Fruit fly (Drosophila melanogaster) whole organism, wandering third instar larva: Measurements from ENCODE around the gene CG9922.

ENCODE experiments used
- Hr78 ChIP-seq: fragments of >200 bp; optimal IDR thresholded peaks from 2 replicates; lab custom pipeline; 2017; ENCODE audit warnings: missing biosample characterization, missing genetic modification characterization
- Myc ChIP-seq: fragments of >200 bp; optimal IDR thresholded peaks from 2 replicates; lab custom pipeline; 2017
- h ChIP-seq: fragments of 200-800 bp; sonication (Bioruptor generic); optimal IDR thresholded peaks from 3 replicates; lab custom pipeline; 2016; ENCODE audit warnings: missing biosample characterization, mild to moderate bottlenecking, missing genetic modification characterization
- pan ChIP-seq: fragments of >200 bp; optimal IDR thresholded peaks from 2 replicates; lab custom pipeline; 2017

DNA sequence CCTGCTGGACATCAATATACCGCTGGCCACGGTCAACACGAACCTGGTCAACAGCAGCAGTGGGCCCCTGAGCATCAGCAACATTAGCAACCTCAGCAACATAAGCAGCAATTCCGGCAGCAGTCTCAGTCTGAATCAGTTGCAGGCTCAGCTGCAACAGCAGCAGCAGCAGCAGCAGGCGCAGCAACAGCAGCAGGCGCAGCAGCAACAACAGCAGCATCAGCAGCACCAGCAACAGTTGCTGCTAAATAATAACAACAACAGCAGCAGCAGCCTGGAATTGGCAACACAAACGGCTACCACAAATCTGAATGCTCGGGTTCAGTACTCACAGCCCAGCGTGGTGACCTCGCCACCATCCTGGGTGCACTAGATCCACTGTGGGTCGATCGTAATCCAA is 45.3 kb upstream of the CG9922 start:
- TF ChIP-seq Hr78 (GFP tag; lab: Kevin White, UChicago), result no peak
- TF ChIP-seq pan, result no peak
- no peak for TF ChIP-seq h
- no peak for TF ChIP-seq Myc (lab: Kevin White, UChicago)
